Worm (Caenorhabditis elegans) whole organism, L2 larva: ENCODE results near the gene flp-27.
A peak's percentile ranks its signal among the peaks of the same experiment; 100 is the strongest.

ENCODE experiments used
- C34F6.9 ChIP-seq: fragments of 150-350 bp; optimal IDR thresholded peaks from 2 replicates; lab custom pipeline; 2014; ENCODE audit warnings: missing biosample characterization, missing genetic modification characterization
- F13H6.1 ChIP-seq: sonication (generic microtip); optimal IDR thresholded peaks from 2 replicates; lab custom pipeline; 2016; ENCODE audit warnings: missing genetic modification characterization, missing compliant biosample characterization
- R02D3.7 ChIP-seq: fragments of 150-350 bp; optimal IDR thresholded peaks from 2 replicates; lab custom pipeline; 2014; ENCODE audit warnings: missing biosample characterization, missing genetic modification characterization
- Y55F3AM.14 ChIP-seq: fragments of 200-800 bp; sonication (Bioruptor generic); optimal IDR thresholded peaks from 2 replicates; lab custom pipeline; 2018; ENCODE audit warnings: mild to moderate bottlenecking, missing genetic modification characterization, missing compliant biosample characterization
- ZK546.5 ChIP-seq: sonication (generic microtip); optimal IDR thresholded peaks from 2 replicates; lab custom pipeline; 2017; ENCODE audit warnings: missing biosample characterization, missing genetic modification characterization
- alr-1 ChIP-seq: fragments of 150-350 bp; optimal IDR thresholded peaks from 2 replicates; lab custom pipeline; 2014; ENCODE audit warnings: missing biosample characterization, missing genetic modification characterization
- aly-2 ChIP-seq: fragments of 150-350 bp; optimal IDR thresholded peaks from 2 replicates; lab custom pipeline; 2014; ENCODE audit warnings: missing biosample characterization, missing genetic modification characterization
- ama-1 ChIP-seq: fragments of 150-350 bp; optimal IDR thresholded peaks from 2 replicates; lab custom pipeline; 2018; ENCODE audit warnings: inconsistent platforms
- blmp-1 ChIP-seq: sonication (generic microtip); optimal IDR thresholded peaks from 2 replicates; lab custom pipeline; 2017; ENCODE audit warnings: missing genetic modification characterization, mild to moderate bottlenecking, missing compliant biosample characterization, antibody characterized with exemption, moderate library complexity; ENCODE audit not compliant: insufficient read depth
- ceh-16 ChIP-seq: fragments of 150-350 bp; optimal IDR thresholded peaks from 2 replicates; lab custom pipeline; 2014; ENCODE audit warnings: missing biosample characterization, missing genetic modification characterization
- ceh-82 ChIP-seq: fragments of 150-350 bp; optimal IDR thresholded peaks from 2 replicates; lab custom pipeline; 2014; ENCODE audit warnings: missing biosample characterization, missing genetic modification characterization
- crh-2 ChIP-seq: sonication (generic microtip); optimal IDR thresholded peaks from 2 replicates; lab custom pipeline; 2017; ENCODE audit warnings: missing biosample characterization, missing genetic modification characterization
- egl-27 ChIP-seq: sonication (generic microtip); optimal IDR thresholded peaks from 3 replicates; lab custom pipeline; 2017; ENCODE audit warnings: missing biosample characterization, missing genetic modification reagents, missing genetic modification characterization
- elt-1 ChIP-seq: fragments of 150-350 bp; optimal IDR thresholded peaks from 2 replicates; lab custom pipeline; 2014; ENCODE audit warnings: missing biosample characterization, missing genetic modification characterization
- elt-3 ChIP-seq: sonication (generic microtip); optimal IDR thresholded peaks from 2 replicates; lab custom pipeline; 2017; ENCODE audit warnings: missing biosample characterization, missing genetic modification characterization
- gmeb-1 ChIP-seq: fragments of 150-350 bp; optimal IDR thresholded peaks from 2 replicates; lab custom pipeline; 2014; ENCODE audit warnings: missing biosample characterization, missing genetic modification characterization
- lin-11 ChIP-seq: fragments of 150-350 bp; sonication (generic microtip); optimal IDR thresholded peaks from 2 replicates; lab custom pipeline; 2014; ENCODE audit warnings: missing biosample characterization, missing genetic modification characterization, inconsistent platforms, mixed read lengths
- lin-13 ChIP-seq: fragments of 150-350 bp; optimal IDR thresholded peaks from 2 replicates; lab custom pipeline; 2014; ENCODE audit warnings: missing biosample characterization, missing genetic modification reagents, missing genetic modification characterization
- lin-39 ChIP-seq: fragments of 150-350 bp; optimal IDR thresholded peaks from 2 replicates; lab custom pipeline; 2014; ENCODE audit warnings: missing biosample characterization, missing genetic modification reagents, missing genetic modification characterization
- lsy-2 ChIP-seq, 2 experiments: fragments of 150-350 bp in 1 of 2; sonication (generic microtip) in 1 of 2; optimal IDR thresholded peaks; 2 replicates each; lab custom pipeline; 2014 to 2017; ENCODE audit warnings: missing biosample characterization in 2 of 2, missing genetic modification characterization in 2 of 2
- mbf-1 ChIP-seq: sonication (generic microtip); optimal IDR thresholded peaks from 2 replicates; lab custom pipeline; 2017; ENCODE audit warnings: missing biosample characterization, missing genetic modification characterization
- mdl-1 ChIP-seq, 2 experiments: fragments of 150-350 bp in 1 of 2; sonication (generic microtip) in 1 of 2; optimal IDR thresholded peaks; 2 replicates each; lab custom pipeline; 2017; ENCODE audit warnings: missing biosample characterization in 2 of 2, missing genetic modification characterization in 2 of 2
- nhr-11 ChIP-seq: fragments of 150-350 bp; optimal IDR thresholded peaks from 2 replicates; lab custom pipeline; 2014; ENCODE audit warnings: missing biosample characterization, missing genetic modification characterization
- nhr-129 ChIP-seq: fragments of 150-350 bp; optimal IDR thresholded peaks from 2 replicates; lab custom pipeline; 2014; ENCODE audit warnings: missing biosample characterization, missing genetic modification characterization
- nhr-21 ChIP-seq: fragments of 150-350 bp; optimal IDR thresholded peaks from 2 replicates; lab custom pipeline; 2014; ENCODE audit warnings: missing biosample characterization, missing genetic modification characterization
- nhr-23 ChIP-seq: fragments of 150-350 bp; optimal IDR thresholded peaks from 2 replicates; lab custom pipeline; 2014; ENCODE audit warnings: missing biosample characterization, missing genetic modification reagents, missing genetic modification characterization
- nhr-77 ChIP-seq: fragments of 150-350 bp; optimal IDR thresholded peaks from 2 replicates; lab custom pipeline; 2014; ENCODE audit warnings: missing biosample characterization, missing genetic modification characterization
- peb-1 ChIP-seq: fragments of 150-350 bp; optimal IDR thresholded peaks from 2 replicates; lab custom pipeline; 2014; ENCODE audit warnings: missing biosample characterization, missing genetic modification characterization
- sem-4 ChIP-seq: fragments of 150-350 bp; optimal IDR thresholded peaks from 2 replicates; lab custom pipeline; 2014; ENCODE audit warnings: missing biosample characterization, missing genetic modification reagents, missing genetic modification characterization
- sma-3 ChIP-seq: sonication (generic microtip); optimal IDR thresholded peaks from 2 replicates; lab custom pipeline; 2016; ENCODE audit warnings: missing genetic modification reagents, missing genetic modification characterization, missing compliant biosample characterization
- sma-9 ChIP-seq, 2 experiments: fragments of 150-350 bp in 1 of 2; sonication (generic microtip) in 1 of 2; optimal IDR thresholded peaks; 2 replicates each; lab custom pipeline; 2014 to 2016; ENCODE audit warnings: missing genetic modification characterization in 2 of 2, mild to moderate bottlenecking in 1 of 2, missing biosample characterization in 1 of 2, missing compliant biosample characterization in 1 of 2, missing genetic modification reagents in 1 of 2, moderate library complexity in 1 of 2
- snpc-4 ChIP-seq: fragments of 150-350 bp; optimal IDR thresholded peaks from 2 replicates; lab custom pipeline; 2014; ENCODE audit warnings: missing biosample characterization, missing genetic modification characterization
- unc-55 ChIP-seq: fragments of 150-350 bp; sonication (generic microtip); optimal IDR thresholded peaks from 3 replicates; lab custom pipeline; 2014; ENCODE audit warnings: missing biosample characterization, missing genetic modification reagents, missing genetic modification characterization
- zag-1 ChIP-seq: fragments of 150-350 bp; optimal IDR thresholded peaks from 2 replicates; lab custom pipeline; 2014; ENCODE audit warnings: missing biosample characterization, missing genetic modification characterization
- ztf-1 ChIP-seq: fragments of 200-800 bp; sonication (Bioruptor generic); conservative IDR thresholded peaks from 2 replicates; pipeline ENCODE4 v1.3.6; 2022; ENCODE audit warnings: missing genetic modification characterization, missing compliant biosample characterization
- ztf-11 ChIP-seq: sonication (generic microtip); optimal IDR thresholded peaks from 2 replicates; lab custom pipeline; 2017; ENCODE audit warnings: missing biosample characterization, missing genetic modification characterization
- ztf-4 ChIP-seq: fragments of 150-350 bp; optimal IDR thresholded peaks from 2 replicates; lab custom pipeline; 2014; ENCODE audit warnings: missing biosample characterization, missing genetic modification characterization

Gene flp-27

ce11 chrII:5680703-5681102 lies at the start of gene flp-27:
Gene flp-27 (plus strand): TSS chrII:5681003.
- TF ChIP-seq gmeb-1 (tag; lab: Kevin White, UChicago) (no peak), F13H6.1 (no peak), sma-9 (GFP tag; optimal IDR thresholded peaks at IDR 0.05; lab: Kevin White, UChicago) (no peak), sma-9 (tag; optimal IDR thresholded peaks at IDR 0.05; lab: Kevin White, UChicago) (no peak), crh-2 (tag; lab: Kevin White, UChicago) (no peak), elt-1 (no peak), R02D3.7 (no peak), blmp-1 (tag; lab: Kevin White, UChicago) (no peak), sma-3 (GFP tag; lab: Kevin White, UChicago) (no peak), nhr-23 (tag; lab: Kevin White, UChicago) (no peak), ztf-1 (no peak), nhr-21 (tag; lab: Kevin White, UChicago) (no peak), lin-11 (no peak), ceh-82 (no peak), unc-55 (GFP tag; lab: Kevin White, UChicago) (no peak), ztf-4 (tag; lab: Kevin White, UChicago) (no peak)

- TF ChIP-seq Y55F3AM.14 (GFP tag; lab: Kevin White, UChicago) (no peak), C34F6.9 (peak; percentile 60), gmeb-1 (tag; lab: Kevin White, UChicago) (peak; percentile 13)
Observed at ce11 chrII:5633453-5633852, 47.4 kb upstream of the flp-27 start.

ce11 chrII:5636826-5637225 lies 44.0 kb upstream of the flp-27 start, which contains the start of gene F59E12.8:
Gene F59E12.8 (minus strand): TSS chrII:5636926.
- TF ChIP-seq egl-27 (tag; lab: Kevin White, UChicago) = no peak
- no peak for TF ChIP-seq lin-11
- TF ChIP-seq mdl-1 (tag; optimal IDR thresholded peaks at IDR 0.05; lab: Kevin White, UChicago) = no peak
- TF ChIP-seq lsy-2 (tag; optimal IDR thresholded peaks at IDR 0.05; lab: Kevin White, UChicago) = no peak
- TF ChIP-seq, all 48 proteins: peak for 0

ce11 chrII:5638059-5638458 lies 42.7 kb upstream of the flp-27 start, which contains the start of gene F59E12.3:
Gene F59E12.3 (plus strand): TSS chrII:5638359.
- TF ChIP-seq ZK546.5 (tag; lab: Kevin White, UChicago) (no peak), nhr-11 (tag; lab: Kevin White, UChicago) (no peak), elt-3 (tag; lab: Kevin White, UChicago) (no peak), ceh-16 (no peak), nhr-77 (no peak), peb-1 (no peak), snpc-4 (no peak), aly-2 (no peak), zag-1 (tag; lab: Kevin White, UChicago) (no peak), blmp-1 (tag; lab: Kevin White, UChicago) (no peak), crh-2 (tag; lab: Kevin White, UChicago) (no peak), alr-1 (tag; lab: Kevin White, UChicago) (no peak)

ce11 chrII:5640362-5641079 lies 40.3 kb upstream of the flp-27 start:
- TF ChIP-seq nhr-11 (tag; lab: Kevin White, UChicago) (no peak), nhr-23 (tag; lab: Kevin White, UChicago) (no peak), zag-1 (tag; lab: Kevin White, UChicago) (no peak), lin-13 (no peak), crh-2 (tag; lab: Kevin White, UChicago) (no peak)

- TF ChIP-seq elt-1 (no peak), alr-1 (tag; lab: Kevin White, UChicago) (no peak), mdl-1 (tag; optimal IDR thresholded peaks at IDR 0.05; lab: Kevin White, UChicago) (no peak), blmp-1 (tag; lab: Kevin White, UChicago) (no peak), mbf-1 (no peak), ztf-4 (tag; lab: Kevin White, UChicago) (no peak), sem-4 (tag; lab: Kevin White, UChicago) (no peak), nhr-129 (tag; lab: Kevin White, UChicago) (no peak), lin-39 (tag; lab: Kevin White, UChicago) (no peak), peb-1 (no peak), unc-55 (GFP tag; lab: Kevin White, UChicago) (no peak), ztf-11 (tag; lab: Kevin White, UChicago) (no peak), sma-9 (GFP tag; optimal IDR thresholded peaks at IDR 0.05; lab: Kevin White, UChicago) (no peak), sma-9 (tag; optimal IDR thresholded peaks at IDR 0.05; lab: Kevin White, UChicago) (no peak), Y55F3AM.14 (GFP tag; lab: Kevin White, UChicago) (no peak), ama-1 (lab: Kevin White, UChicago) (no peak)
Observed at ce11 chrII:5642110-5642509, 38.7 kb upstream of the flp-27 start.
